Fruit fly (Drosophila melanogaster) whole organism, wandering third instar larva: Measurements from ENCODE around the gene CG13305.

ENCODE experiments used
- Abd-B ChIP-seq: fragments of >200 bp; optimal IDR thresholded peaks from 2 replicates; lab custom pipeline; 2017; ENCODE audit warnings: missing biosample characterization, missing genetic modification characterization
- GATAd ChIP-seq: sonication (Bioruptor generic); optimal IDR thresholded peaks from 2 replicates; lab custom pipeline; 2016; ENCODE audit warnings: missing biosample characterization, missing genetic modification characterization
- Hr78 ChIP-seq: fragments of >200 bp; optimal IDR thresholded peaks from 2 replicates; lab custom pipeline; 2017; ENCODE audit warnings: missing biosample characterization, missing genetic modification characterization
- br ChIP-seq: fragments of 200-800 bp; sonication (Bioruptor generic); optimal IDR thresholded peaks from 2 replicates; lab custom pipeline; 2016; ENCODE audit warnings: missing biosample characterization, missing genetic modification characterization
- brk ChIP-seq: fragments of 200-800 bp; sonication (Bioruptor generic); optimal IDR thresholded peaks from 2 replicates; lab custom pipeline; 2016; ENCODE audit warnings: missing biosample characterization, mild to moderate bottlenecking, missing genetic modification characterization
- dsf ChIP-seq: sonication (Bioruptor generic); optimal IDR thresholded peaks from 2 replicates; lab custom pipeline; 2016; ENCODE audit warnings: missing biosample characterization, missing genetic modification characterization, borderline replicate concordance
- fru ChIP-seq: fragments of 200-800 bp; sonication (Bioruptor generic); optimal IDR thresholded peaks from 3 replicates; lab custom pipeline; 2016; ENCODE audit warnings: missing biosample characterization, mild to moderate bottlenecking, missing genetic modification characterization
- h ChIP-seq: fragments of 200-800 bp; sonication (Bioruptor generic); optimal IDR thresholded peaks from 3 replicates; lab custom pipeline; 2016; ENCODE audit warnings: missing biosample characterization, mild to moderate bottlenecking, missing genetic modification characterization
- psq ChIP-seq: fragments of 200-800 bp; sonication (Bioruptor generic); optimal IDR thresholded peaks from 3 replicates; lab custom pipeline; 2017; ENCODE audit warnings: missing biosample characterization, mild to moderate bottlenecking, missing genetic modification characterization, moderate library complexity
- sage ChIP-seq: fragments of 200-800 bp; sonication (Bioruptor generic); optimal IDR thresholded peaks from 2 replicates; lab custom pipeline; 2016; ENCODE audit warnings: missing biosample characterization, mild to moderate bottlenecking, missing genetic modification characterization
- woc ChIP-seq: sonication (Bioruptor generic); optimal IDR thresholded peaks from 2 replicates; lab custom pipeline; 2016; ENCODE audit warnings: missing biosample characterization, mild to moderate bottlenecking, missing genetic modification characterization

- TF ChIP-seq woc (GFP tag; lab: Kevin White, UChicago) (peak; percentile 85), br (GFP tag; lab: Kevin White, UChicago) (peak; percentile 84), h (peak; percentile 90), Abd-B (GFP tag; lab: Kevin White, UChicago) (no peak), Hr78 (GFP tag; lab: Kevin White, UChicago) (no peak), sage (GFP tag; lab: Kevin White, UChicago) (peak; percentile 31), fru (peak; percentile 93), dsf (GFP tag; lab: Kevin White, UChicago) (no peak), brk (GFP tag; lab: Kevin White, UChicago) (peak; percentile 63), GATAd (GFP tag; lab: Kevin White, UChicago) (no peak), psq (peak; percentile 65)
Measured at dm6 chr3L:8657429-8657754, 10.8 kb upstream of the CG13305 start.
